Worm (Caenorhabditis elegans) whole organism, midembryonic: Measurements from ENCODE around the gene F53F4.11.

Experiments
- klf-2 ChIP-seq: fragments of 200-800 bp; sonication (Bioruptor generic); conservative IDR thresholded peaks from 2 replicates; pipeline ENCODE4 v1.3.6; 2022; ENCODE audit warnings: missing genetic modification reagents, missing genetic modification characterization, missing compliant biosample characterization
- tab-1 ChIP-seq: fragments of 200-800 bp; sonication (Bioruptor generic); IDR thresholded peaks from 2 replicates; pipeline ENCODE4 v1.3.6; 2022; ENCODE audit warnings: missing genetic modification characterization, missing compliant biosample characterization
- ztf-23 ChIP-seq: fragments of 200-800 bp; sonication (Bioruptor generic); IDR thresholded peaks from 2 replicates; pipeline ENCODE4 v1.3.6; 2022; ENCODE audit warnings: missing genetic modification reagents, missing genetic modification characterization, missing compliant biosample characterization

DNA sequence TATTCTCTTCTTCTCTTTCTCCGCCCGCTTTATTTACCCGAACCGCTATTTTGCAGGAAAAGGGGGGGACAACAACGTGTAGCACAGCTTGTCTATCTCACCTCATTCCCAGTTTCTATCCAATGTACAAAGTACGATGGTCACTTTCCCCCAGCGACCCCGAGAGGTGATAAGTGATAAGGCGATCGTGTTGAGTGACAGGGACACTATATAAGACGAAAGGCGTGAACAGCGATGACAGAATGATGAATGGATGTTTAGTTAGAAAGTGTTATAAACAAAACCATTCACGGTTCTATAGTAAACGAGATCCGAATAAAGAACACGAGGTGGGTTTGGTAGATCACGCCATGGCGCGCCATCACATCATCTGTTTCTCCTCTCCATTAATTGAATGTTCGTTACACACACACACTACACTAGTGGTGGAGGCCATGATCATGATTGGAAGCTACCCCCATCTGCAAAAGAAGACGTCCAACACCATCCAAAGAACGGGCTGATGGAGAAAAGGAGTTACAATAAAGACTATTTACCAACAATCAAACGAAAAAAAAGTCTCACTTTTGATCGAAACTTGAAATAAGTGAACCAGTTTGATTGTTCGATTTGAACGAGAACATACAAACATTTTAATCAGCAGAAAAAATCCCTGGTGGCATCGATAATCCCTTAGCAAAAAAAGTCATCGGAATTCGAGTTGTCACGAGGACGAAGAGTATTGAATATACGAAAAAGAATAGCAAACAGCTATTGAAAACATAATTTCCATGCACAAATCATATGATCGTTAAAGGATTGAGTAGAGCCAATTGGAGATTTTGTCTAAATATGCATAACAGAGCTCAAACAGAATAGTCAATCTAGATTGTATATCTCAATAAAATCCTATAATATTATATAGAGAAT is 32.3 kb upstream of the F53F4.11 start:
- TF ChIP-seq klf-2 (GFP tag; lab: Robert Waterston, UW) (no peak), tab-1 (GFP tag; lab: Robert Waterston, UW) (no peak), ztf-23 (GFP tag; lab: Robert Waterston, UW) (no peak)
